Worm (Caenorhabditis elegans): ENCODE results near the gene arrd-12.
A peak's percentile ranks its signal among the peaks of the same experiment; 100 is the strongest.

Gene arrd-12

ce11 chrII:13789714-13790113 lies 23.7 kb downstream of the arrd-12 start (continued):
- peak; percentile 37 for TF ChIP-seq nhr-71 (tag; optimal IDR thresholded peaks at IDR 0.05)
- TF ChIP-seq lin-13 (GFP tag; optimal IDR thresholded peaks at IDR 0.05): no peak
- TF ChIP-seq jun-1 (tag; optimal IDR thresholded peaks at IDR 0.05): no peak
- TF ChIP-seq Y116A8C.19 (tag; optimal IDR thresholded peaks at IDR 0.05; ENCODE audit: borderline replicate concordance): no peak
- TF ChIP-seq snu-23 (GFP tag; optimal IDR thresholded peaks at IDR 0.05): peak; percentile 5
- TF ChIP-seq elt-3 (tag; optimal IDR thresholded peaks at IDR 0.05): no peak
- TF ChIP-seq nhr-77 (tag; optimal IDR thresholded peaks at IDR 0.05): no peak
- no peak for TF ChIP-seq pax-3 (tag; optimal IDR thresholded peaks at IDR 0.05)
- no peak for TF ChIP-seq nhr-90 (tag; optimal IDR thresholded peaks at IDR 0.05; ENCODE audit: poor library complexity)
- TF ChIP-seq isw-1 (GFP tag; IDR thresholded peaks at IDR 0.05): no peak
- TF ChIP-seq ceh-82 (tag; optimal IDR thresholded peaks at IDR 0.05): no peak
- TF ChIP-seq lir-3 (tag; optimal IDR thresholded peaks at IDR 0.05; ENCODE audit: poor library complexity): no peak
- peak; percentile 61 for TF ChIP-seq lin-14 (GFP tag; optimal IDR thresholded peaks at IDR 0.05)
- no peak for TF ChIP-seq nhr-85 (tag)
- TF ChIP-seq efl-1 (optimal IDR thresholded peaks at IDR 0.05): no peak
- TF ChIP-seq efl-1 (GFP tag; optimal IDR thresholded peaks at IDR 0.05 in 1 of 2): peak in 1 of 2 experiments; percentile 2
- no peak for TF ChIP-seq skn-1 (tag; optimal IDR thresholded peaks at IDR 0.05)
- no peak for TF ChIP-seq xbp-1 (tag; optimal IDR thresholded peaks at IDR 0.05)
- TF ChIP-seq ceh-63 (GFP tag; optimal IDR thresholded peaks at IDR 0.05): no peak
- TF ChIP-seq ceh-8 (GFP tag; optimal IDR thresholded peaks at IDR 0.05): no peak

ce11 chrII:13790701-13791100 lies 24.6 kb downstream of the arrd-12 start:
- peak; percentile 11 for TF ChIP-seq ceh-8 (GFP tag; optimal IDR thresholded peaks at IDR 0.05)

DNA sequence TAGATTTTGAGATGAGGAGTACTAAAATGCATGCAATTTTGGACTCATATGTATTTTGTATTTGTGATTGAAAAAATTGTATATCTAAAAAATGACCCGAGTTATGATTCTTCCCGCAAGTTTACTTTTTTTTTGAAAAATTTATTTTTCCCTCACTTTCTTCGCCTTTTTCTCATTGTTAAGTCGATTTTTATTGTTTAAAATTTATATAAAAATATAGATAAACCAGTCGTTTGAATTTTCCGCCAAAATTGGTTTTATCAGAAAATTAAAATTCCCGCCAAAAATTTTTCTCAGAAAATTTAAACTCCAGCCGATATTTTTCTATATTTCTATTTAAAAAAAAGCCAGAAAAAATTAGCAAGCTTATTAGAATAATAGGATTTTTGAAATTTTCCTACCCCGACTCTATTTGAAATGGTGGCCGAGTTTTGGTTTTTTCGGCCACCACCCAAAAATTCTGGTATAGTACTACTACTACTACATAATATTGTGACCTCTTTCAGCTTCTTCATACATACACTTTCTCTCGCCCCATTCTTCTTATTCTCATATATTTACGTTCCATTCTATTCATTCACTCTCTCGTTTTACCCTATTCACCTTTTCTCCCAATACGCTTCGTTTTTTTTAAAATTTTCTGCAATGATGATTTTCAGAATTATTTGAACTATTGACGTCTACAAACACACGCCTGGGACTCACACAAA lies 25.7 kb downstream of the arrd-12 start, which contains the start of gene ZK131.11:
ZK131.11 (plus strand) TSS at position 660 of the 710 bp plus-strand sequence.
- TF ChIP-seq nhr-90 (tag; optimal IDR thresholded peaks at IDR 0.05; ENCODE audit: poor library complexity) (no peak), nhr-19 (GFP tag; conservative IDR thresholded peaks at IDR 0.05) (no peak), lin-39 (tag; optimal IDR thresholded peaks at IDR 0.05) (no peak), unc-62 (GFP tag; optimal IDR thresholded peaks at IDR 0.05) (no peak), fkh-4 (tag; optimal IDR thresholded peaks at IDR 0.05; ENCODE audit: borderline replicate concordance) (no peak), Y116A8C.19 (tag; optimal IDR thresholded peaks at IDR 0.05; ENCODE audit: borderline replicate concordance) (no peak), aha-1 (tag; optimal IDR thresholded peaks at IDR 0.05) (no peak), pax-3 (tag; optimal IDR thresholded peaks at IDR 0.05) (no peak), alr-1 (tag; optimal IDR thresholded peaks at IDR 0.05; ENCODE audit: borderline replicate concordance) (no peak), nhr-47 (tag; optimal IDR thresholded peaks at IDR 0.05) (no peak), isw-1 (GFP tag; IDR thresholded peaks at IDR 0.05) (no peak), nhr-28 (tag; optimal IDR thresholded peaks at IDR 0.05) (no peak), mep-1 (tag; optimal IDR thresholded peaks at IDR 0.05) (no peak), nhr-71 (tag; optimal IDR thresholded peaks at IDR 0.05) (no peak), elt-3 (tag; optimal IDR thresholded peaks at IDR 0.05) (no peak), nhr-237 (tag; optimal IDR thresholded peaks at IDR 0.05) (no peak), skn-1 (tag; optimal IDR thresholded peaks at IDR 0.05) (no peak)

ce11 chrII:13795160-13795559 lies 29.1 kb downstream of the arrd-12 start:
- TF ChIP-seq alr-1 (tag; optimal IDR thresholded peaks at IDR 0.05; ENCODE audit: borderline replicate concordance): no peak
- no peak for TF ChIP-seq lin-15B (tag; optimal IDR thresholded peaks at IDR 0.05)
- TF ChIP-seq efl-3 (GFP tag; optimal IDR thresholded peaks at IDR 0.05): no peak
- TF ChIP-seq hpl-2 (GFP tag; optimal IDR thresholded peaks at IDR 0.05): no peak
- TF ChIP-seq grh-1 (GFP tag; IDR thresholded peaks at IDR 0.05): no peak
- TF ChIP-seq isw-1 (GFP tag; IDR thresholded peaks at IDR 0.05): no peak
- no peak for TF ChIP-seq nhr-76 (tag; optimal IDR thresholded peaks at IDR 0.05)
- TF ChIP-seq nhr-84 (tag; optimal IDR thresholded peaks at IDR 0.05): no peak
- no peak for TF ChIP-seq elt-3 (tag; optimal IDR thresholded peaks at IDR 0.05)
- no peak for TF ChIP-seq unc-30 (tag; optimal IDR thresholded peaks at IDR 0.05)
- TF ChIP-seq nhr-20 (tag; optimal IDR thresholded peaks at IDR 0.05): no peak
- no peak for TF ChIP-seq aly-2 (tag; optimal IDR thresholded peaks at IDR 0.05)
- no peak for TF ChIP-seq fkh-8 (tag; optimal IDR thresholded peaks at IDR 0.05)
- TF ChIP-seq fos-1 (tag; optimal IDR thresholded peaks at IDR 0.05): no peak
- TF ChIP-seq snu-23 (GFP tag; optimal IDR thresholded peaks at IDR 0.05): no peak
- no peak for TF ChIP-seq nhr-11 (tag; optimal IDR thresholded peaks at IDR 0.05)
- TF ChIP-seq C16A3.4 (tag; optimal IDR thresholded peaks at IDR 0.05): no peak
- no peak for TF ChIP-seq efl-1 (optimal IDR thresholded peaks at IDR 0.05)
- no peak for TF ChIP-seq efl-1 (GFP tag; optimal IDR thresholded peaks at IDR 0.05 in 1 of 2)
- no peak for TF ChIP-seq skn-1 (tag; optimal IDR thresholded peaks at IDR 0.05)

All from whole organism, L1 larva.